Worm (Caenorhabditis elegans) whole organism, young adult: ENCODE results near the gene tag-77.

Experiments used
- F37B4.10 ChIP-seq: fragments of 200-800 bp; sonication (Bioruptor generic); IDR thresholded peaks from 2 replicates; pipeline ENCODE4 v1.3.6; 2022; ENCODE audit warnings: missing genetic modification characterization, missing compliant biosample characterization
- attf-5 ChIP-seq: fragments of 200-800 bp; sonication (Bioruptor generic); optimal IDR thresholded peaks from 2 replicates; lab custom pipeline; 2018; ENCODE audit warnings: mild to moderate bottlenecking, missing genetic modification characterization, missing compliant biosample characterization
- bed-2 ChIP-seq: fragments of 200-800 bp; sonication (Bioruptor generic); IDR thresholded peaks from 2 replicates; pipeline ENCODE4 v1.3.6; 2022; ENCODE audit warnings: missing genetic modification reagents, missing genetic modification characterization, missing compliant biosample characterization
- egl-18 ChIP-seq: fragments of 200-800 bp; sonication (Bioruptor generic); IDR thresholded peaks from 2 replicates; pipeline ENCODE4 v1.3.6; 2022; ENCODE audit warnings: missing genetic modification reagents, missing genetic modification characterization, missing compliant biosample characterization
- snpc-4 ChIP-seq, 5 experiments: fragments of 150-350 bp in 1 of 5; sonication (generic microtip) in 4 of 5; optimal IDR thresholded peaks; 2 replicates each; lab custom pipeline; 2014 to 2018; ENCODE audit warnings: missing genetic modification characterization in 5 of 5, missing biosample characterization in 3 of 5, antibody characterized with exemption in 2 of 5, mild to moderate bottlenecking in 2 of 5, missing compliant biosample characterization in 2 of 5, missing genotype in 2 of 5, moderate library complexity in 2 of 5, missing genetic modification reagents in 1 of 5
- tlf-1 ChIP-seq: fragments of 200-800 bp; sonication (Bioruptor generic); optimal IDR thresholded peaks from 2 replicates; lab custom pipeline; 2018; ENCODE audit warnings: mild to moderate bottlenecking, missing genetic modification characterization, missing compliant biosample characterization
- unc-130 ChIP-seq: sonication (generic microtip); optimal IDR thresholded peaks from 2 replicates; lab custom pipeline; 2016; ENCODE audit warnings: missing genetic modification reagents, missing genetic modification characterization, missing compliant biosample characterization

DNA sequence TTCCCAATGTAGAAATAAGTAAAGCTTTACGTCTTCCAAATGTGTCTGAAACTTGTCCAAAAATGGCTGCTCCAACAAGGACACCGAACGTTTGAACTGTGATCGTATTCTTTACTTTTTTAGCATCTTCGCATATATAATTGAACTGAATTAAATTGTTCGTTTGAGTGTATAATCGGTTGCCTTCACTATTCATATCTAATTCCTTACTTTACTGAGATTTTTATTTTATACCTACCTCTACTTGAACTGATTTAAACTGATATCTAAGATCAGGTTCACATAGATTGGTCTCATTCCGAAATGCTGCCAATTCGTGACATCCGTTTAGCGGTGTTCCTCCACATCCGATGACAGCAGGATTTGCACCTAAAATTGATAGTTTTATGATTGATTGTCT lies 48.0 kb downstream of the tag-77 start:
- TF ChIP-seq egl-18 (no peak), snpc-4 (GFP tag; optimal IDR thresholded peaks at IDR 0.05; lab: Kevin White, UChicago) (no peak), snpc-4 (tag; optimal IDR thresholded peaks at IDR 0.05; lab: Kevin White, UChicago) (no peak), attf-5 (GFP tag; lab: Kevin White, UChicago) (no peak), unc-130 (GFP tag; lab: Kevin White, UChicago) (no peak), tlf-1 (GFP tag; lab: Kevin White, UChicago) (no peak), F37B4.10 (no peak), bed-2 (no peak)
